Worm (Caenorhabditis elegans) whole organism, L3 larva: Measurements from ENCODE around the gene T05C1.1.

Experiments
- elt-2 ChIP-seq: sonication (generic microtip); optimal IDR thresholded peaks from 2 replicates; lab custom pipeline; 2016; ENCODE audit warnings: missing genetic modification reagents, mild to moderate bottlenecking, missing genetic modification characterization, missing compliant biosample characterization
- nhr-12 ChIP-seq: fragments of 150-350 bp; optimal IDR thresholded peaks from 2 replicates; lab custom pipeline; 2014; ENCODE audit warnings: missing biosample characterization, missing genetic modification characterization
- nhr-237 ChIP-seq: fragments of 150-350 bp; optimal IDR thresholded peaks from 2 replicates; lab custom pipeline; 2014; ENCODE audit warnings: missing biosample characterization, missing genetic modification characterization
- nhr-76 ChIP-seq: fragments of 150-350 bp; sonication (generic microtip); optimal IDR thresholded peaks from 5 replicates; lab custom pipeline; 2014; ENCODE audit warnings: missing biosample characterization, missing genetic modification characterization
- tbx-2 ChIP-seq: sonication (generic microtip); optimal IDR thresholded peaks from 2 replicates; lab custom pipeline; 2016; ENCODE audit warnings: mild to moderate bottlenecking, missing genetic modification characterization, missing compliant biosample characterization

ce11 chrII:4467869-4468268 lies 10.5 kb upstream of the T05C1.1 start, which contains the start of gene W06B4.2:
- TF ChIP-seq nhr-237 (tag; lab: Kevin White, UChicago): no peak
- no peak for TF ChIP-seq elt-2
- no peak for TF ChIP-seq nhr-12 (tag; lab: Kevin White, UChicago)
- no peak for TF ChIP-seq tbx-2 (tag; lab: Kevin White, UChicago)
- no peak for TF ChIP-seq nhr-76 (tag; lab: Kevin White, UChicago)
